Fruit fly (Drosophila melanogaster) S2 (cell line): ENCODE data around the gene kibra.

ENCODE experiments used
- CG8478 ChIP-seq: fragments of >200 bp; optimal IDR thresholded peaks from 2 replicates; lab custom pipeline; 2018
- CTCF ChIP-seq, 2 experiments: fragments of >200 bp; optimal IDR thresholded peaks; 2 replicates each; lab custom pipeline; 2018

DNA sequence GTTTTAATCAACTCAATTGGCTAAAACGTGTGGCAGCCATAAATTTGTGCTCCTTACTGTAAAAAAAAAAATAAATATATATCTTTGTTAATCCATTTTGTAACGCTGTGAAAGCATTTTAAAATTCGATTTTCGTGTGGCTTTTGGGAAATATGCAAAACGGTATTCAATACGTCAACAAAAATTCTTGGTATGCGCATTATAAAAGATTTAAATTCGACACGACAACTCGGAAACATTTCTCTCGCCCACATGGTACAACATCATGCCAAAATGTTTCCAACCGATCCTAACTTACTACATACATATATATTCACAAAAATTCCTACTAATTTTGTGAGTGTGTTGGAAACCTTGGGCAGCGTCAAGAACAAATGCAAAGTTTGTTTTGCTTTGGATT is 13.4 kb downstream of the kibra start:
- no peak for TF ChIP-seq CTCF (optimal IDR thresholded peaks at IDR 0.05; lab: Kevin White, UChicago)
- no peak for TF ChIP-seq CG8478 (lab: Kevin White, UChicago)
